Fruit fly (Drosophila melanogaster): Measurements from ENCODE around the gene CG32263.

The CG32263 gene

dm6 chr3L:3814010-3814833 is 3.3 kb upstream of the CG32263 start, which contains the start of gene Scsalpha1 (continued):
- TF ChIP-seq ftz-f1 (GFP tag; optimal IDR thresholded peaks at IDR 0.05) (peak; percentile 84), gsb-n (tag; optimal IDR thresholded peaks at IDR 0.05) (peak; percentile 16), D19B (GFP tag; optimal IDR thresholded peaks at IDR 0.05) (no peak), fd64A (GFP tag; optimal IDR thresholded peaks at IDR 0.05) (no peak), Opbp (GFP tag; IDR thresholded peaks at IDR 0.05; ENCODE audit: partially characterized antibody) (peak; percentile 99), btn (GFP tag; optimal IDR thresholded peaks at IDR 0.05) (no peak), CG14014 (GFP tag; IDR thresholded peaks at IDR 0.05) (peak; percentile 57; the same call in 1 of the 2 replicates), Jarid2 (GFP tag; optimal IDR thresholded peaks at IDR 0.05) (no peak), pita (GFP tag; optimal IDR thresholded peaks at IDR 0.05) (no peak), chm (GFP tag; IDR thresholded peaks at IDR 0.05) (peak; percentile 40; the same call in 1 of the 2 replicates), CG12769 (tag; optimal IDR thresholded peaks at IDR 0.05) (peak; percentile 44), CG32772 (GFP tag; IDR thresholded peaks at IDR 0.05) (peak; percentile 37; the same call in 1 of the 2 replicates), CG17829 (tag; optimal IDR thresholded peaks at IDR 0.05) (peak; percentile 62), sc (optimal IDR thresholded peaks at IDR 0.05) (no peak), sc (GFP tag; optimal IDR thresholded peaks at IDR 0.05) (no peak), Hsf (GFP tag; optimal IDR thresholded peaks at IDR 0.05) (peak; percentile 32), Poxn (GFP tag; IDR thresholded peaks at IDR 0.05) (no peak), CG8924 (tag; optimal IDR thresholded peaks at IDR 0.05) (peak; percentile 20), CG4404 (GFP tag; IDR thresholded peaks at IDR 0.05) (no peak), Camta (GFP tag; optimal IDR thresholded peaks at IDR 0.05) (no peak), CG10431 (GFP tag; optimal IDR thresholded peaks at IDR 0.05) (no peak), tup (GFP tag; optimal IDR thresholded peaks at IDR 0.05) (no peak), CG1603 (tag; optimal IDR thresholded peaks at IDR 0.05) (peak; percentile 74), CG12942 (GFP tag; optimal IDR thresholded peaks at IDR 0.05) (peak; percentile 25), bcd (GFP tag; optimal IDR thresholded peaks at IDR 0.05) (no peak), Hand (GFP tag; optimal IDR thresholded peaks at IDR 0.05) (peak; percentile 12), nerfin-2 (GFP tag; IDR thresholded peaks at IDR 0.05; ENCODE audit: partially characterized antibody) (peak; percentile 98), ara (GFP tag; IDR thresholded peaks at IDR 0.05) (peak; percentile 37; the same call in 1 of the 2 replicates), NFAT (GFP tag; IDR thresholded peaks at IDR 0.05) (0 out of 2 replicates have a peak, but pooled peaks have one; percentile 37), CG6765 (GFP tag; optimal IDR thresholded peaks at IDR 0.05) (no peak), Deaf1 (tag; optimal IDR thresholded peaks at IDR 0.05) (peak; percentile 20), oc (tag; optimal IDR thresholded peaks at IDR 0.05) (no peak), lola (GFP tag; optimal IDR thresholded peaks at IDR 0.05) (no peak), vnd (GFP tag; IDR thresholded peaks at IDR 0.05; ENCODE audit: partially characterized antibody) (peak; percentile 99), CG2678 (tag; optimal IDR thresholded peaks at IDR 0.05) (peak; percentile 41), CG34422 (GFP tag; IDR thresholded peaks at IDR 0.05) (peak; percentile 43; the same call in 1 of the 3 replicates), Hr39 (optimal IDR thresholded peaks at IDR 0.05) (no peak), CG17385 (GFP tag; optimal IDR thresholded peaks at IDR 0.05) (peak; percentile 46), CG2889 (GFP tag; IDR thresholded peaks at IDR 0.05) (no peak), Six4 (GFP tag; optimal IDR thresholded peaks at IDR 0.05) (no peak), CG4328 (GFP tag; optimal IDR thresholded peaks at IDR 0.05) (peak; percentile 1), ab (GFP tag; optimal IDR thresholded peaks at IDR 0.05) (no peak), bbx (GFP tag; IDR thresholded peaks at IDR 0.05; ENCODE audit: partially characterized antibody) (peak; percentile 100)

Measured in whole organism, embryonic.